Fruit fly (Drosophila melanogaster) whole organism, embryonic: ENCODE results near the gene Cralbp.
A peak's percentile ranks its signal among the peaks of the same experiment; 100 is the strongest.

Experiments used
- Atf3 ChIP-seq: fragments of 200-800 bp; sonication (Bioruptor generic); optimal IDR thresholded peaks from 3 replicates; lab custom pipeline; 2016; ENCODE audit warnings: missing biosample characterization, missing genetic modification characterization
- Blimp-1 ChIP-seq: fragments of 200-800 bp; sonication (Bioruptor generic); optimal IDR thresholded peaks from 3 replicates; lab custom pipeline; 2018; ENCODE audit warnings: missing biosample characterization, missing genetic modification characterization, mild to moderate bottlenecking, moderate library complexity, missing genetic modification reagents
- CG10565 ChIP-seq: fragments of 200-800 bp; sonication (Bioruptor generic); optimal IDR thresholded peaks from 3 replicates; lab custom pipeline; 2016; ENCODE audit warnings: missing biosample characterization, mild to moderate bottlenecking, missing genetic modification characterization
- CG12104 ChIP-seq: fragments of 200-800 bp; sonication (Bioruptor generic); optimal IDR thresholded peaks from 3 replicates; lab custom pipeline; 2016; ENCODE audit warnings: missing biosample characterization, missing genetic modification characterization
- CG12659 ChIP-seq: fragments of 200-800 bp; sonication (Bioruptor generic); optimal IDR thresholded peaks from 3 replicates; lab custom pipeline; 2017; ENCODE audit warnings: mild to moderate bottlenecking, missing biosample characterization, missing genetic modification reagents, missing genetic modification characterization
- CG12769 ChIP-seq: fragments of 200-800 bp; sonication (Bioruptor generic); optimal IDR thresholded peaks from 2 replicates; lab custom pipeline; 2019; ENCODE audit warnings: missing biosample characterization, mild to moderate bottlenecking, missing genetic modification characterization, moderate library complexity
- CG13287 ChIP-seq: fragments of 200-800 bp; sonication (Bioruptor generic); IDR thresholded peaks from 2 replicates; pipeline ENCODE4 v1.3.6; 2022; ENCODE audit warnings: missing biosample characterization, missing genetic modification characterization; ENCODE audit not compliant: partially characterized antibody
- CG16779 ChIP-seq: fragments of 200-800 bp; sonication (Bioruptor generic); IDR thresholded peaks from 2 replicates; pipeline ENCODE4 v1.3.6; 2022; ENCODE audit warnings: missing biosample characterization, missing genetic modification characterization
- CG16863 ChIP-seq: fragments of 200-800 bp; sonication (Bioruptor generic); optimal IDR thresholded peaks from 3 replicates; lab custom pipeline; 2016; ENCODE audit warnings: missing biosample characterization, missing genetic modification characterization
- CG18599 ChIP-seq: fragments of 200-800 bp; sonication (Bioruptor generic); optimal IDR thresholded peaks from 3 replicates; lab custom pipeline; 2017; ENCODE audit warnings: missing biosample characterization, missing genetic modification characterization, mild to moderate bottlenecking, moderate library complexity, missing genetic modification reagents
- CG2129 ChIP-seq: fragments of 200-800 bp; sonication (Bioruptor generic); IDR thresholded peaks from 2 replicates; pipeline ENCODE4 v1.3.6; 2022; ENCODE audit warnings: missing biosample characterization, missing genetic modification characterization; ENCODE audit not compliant: partially characterized antibody
- CG31441 ChIP-seq: fragments of 200-800 bp; sonication (Bioruptor generic); IDR thresholded peaks from 2 replicates; pipeline ENCODE4 v1.3.6; 2022; ENCODE audit warnings: missing biosample characterization, missing genetic modification characterization
- CG33557 ChIP-seq: fragments of 200-800 bp; sonication (Bioruptor generic); optimal IDR thresholded peaks from 2 replicates; lab custom pipeline; 2019; ENCODE audit warnings: missing biosample characterization, mild to moderate bottlenecking, missing genetic modification characterization, moderate library complexity
- CG34224 ChIP-seq: fragments of 200-800 bp; sonication (Bioruptor generic); IDR thresholded peaks from 3 replicates; pipeline ENCODE4 v1.3.6; 2022; ENCODE audit warnings: missing biosample characterization, missing genetic modification characterization; ENCODE audit not compliant: partially characterized antibody
- CG4820 ChIP-seq: fragments of 200-800 bp; sonication (Bioruptor generic); optimal IDR thresholded peaks from 3 replicates; lab custom pipeline; 2016; ENCODE audit warnings: missing biosample characterization, missing genetic modification characterization
- CG7357 ChIP-seq: fragments of 200-800 bp; sonication (Bioruptor generic); IDR thresholded peaks from 3 replicates; pipeline ENCODE4 v1.3.6; 2022; ENCODE audit warnings: missing biosample characterization, missing genetic modification characterization
- CG7963 ChIP-seq: fragments of 200-800 bp; sonication (Bioruptor generic); IDR thresholded peaks from 3 replicates; pipeline ENCODE4 v1.3.6; 2022; ENCODE audit warnings: missing biosample characterization, missing genetic modification characterization; ENCODE audit not compliant: partially characterized antibody
- D ChIP-seq, 2 experiments: fragments of 200-800 bp in 1 of 2; fragments of >200 bp in 1 of 2; sonication (Bioruptor generic) in 1 of 2; optimal IDR thresholded peaks; 2 replicates in 1 of 2; 3 replicates in 1 of 2; lab custom pipeline; 2017; ENCODE audit warnings: mild to moderate bottlenecking in 1 of 2, missing biosample characterization in 1 of 2, missing genetic modification characterization in 1 of 2, missing genetic modification reagents in 1 of 2
- Dref ChIP-seq: fragments of 200-800 bp; sonication (Bioruptor generic); IDR thresholded peaks from 2 replicates; pipeline ENCODE4 v1.3.6; 2022; ENCODE audit warnings: missing biosample characterization, missing genetic modification characterization
- Eip74EF ChIP-seq, 2 experiments: fragments of 200-800 bp in 1 of 2; fragments of >200 bp in 1 of 2; sonication (Bioruptor generic) in 1 of 2; optimal IDR thresholded peaks; 2 replicates each; lab custom pipeline; 2017 to 2019; ENCODE audit warnings: missing biosample characterization in 2 of 2, missing genetic modification characterization in 2 of 2, mild to moderate bottlenecking in 1 of 2, moderate library complexity in 1 of 2
- Mes4 ChIP-seq: fragments of 200-800 bp; sonication (Bioruptor generic); optimal IDR thresholded peaks from 2 replicates; lab custom pipeline; 2016; ENCODE audit warnings: missing biosample characterization, missing genetic modification characterization
- Oli ChIP-seq: fragments of 200-800 bp; sonication (Bioruptor generic); optimal IDR thresholded peaks from 2 replicates; lab custom pipeline; 2018; ENCODE audit warnings: missing biosample characterization, mild to moderate bottlenecking, missing genetic modification characterization, moderate library complexity
- Optix ChIP-seq: fragments of 200-800 bp; sonication (Bioruptor generic); IDR thresholded peaks from 3 replicates; pipeline ENCODE4 v1.3.6; 2022; ENCODE audit warnings: missing biosample characterization, missing genetic modification characterization
- Poxn ChIP-seq: fragments of 200-800 bp; sonication (Bioruptor generic); IDR thresholded peaks from 2 replicates; pipeline ENCODE4 v1.3.6; 2022; ENCODE audit warnings: missing biosample characterization, missing genetic modification characterization
- Ptx1 ChIP-seq: fragments of 200-800 bp; sonication (Bioruptor generic); IDR thresholded peaks from 2 replicates; pipeline ENCODE4 v1.3.6; 2022; ENCODE audit warnings: missing biosample characterization, missing genetic modification characterization
- Rfx ChIP-seq: fragments of 200-800 bp; sonication (Bioruptor generic); IDR thresholded peaks from 2 replicates; pipeline ENCODE4 v1.3.6; 2022; ENCODE audit warnings: missing biosample characterization, missing genetic modification characterization
- Sox100B ChIP-seq: fragments of 200-800 bp; sonication (Bioruptor generic); optimal IDR thresholded peaks from 3 replicates; lab custom pipeline; 2018; ENCODE audit warnings: missing biosample characterization, mild to moderate bottlenecking, missing genetic modification characterization
- Taf1 ChIP-seq: fragments of 200-800 bp; sonication (Bioruptor generic); IDR thresholded peaks from 2 replicates; pipeline ENCODE4 v1.3.6; 2022; ENCODE audit warnings: missing biosample characterization, missing genetic modification characterization
- Xrp1 ChIP-seq: fragments of 200-800 bp; sonication (Bioruptor generic); IDR thresholded peaks from 2 replicates; pipeline ENCODE4 v1.3.6; 2022; ENCODE audit warnings: missing biosample characterization, missing genetic modification characterization
- ara ChIP-seq: fragments of 200-800 bp; sonication (Bioruptor generic); IDR thresholded peaks from 2 replicates; pipeline ENCODE4 v1.3.6; 2022; ENCODE audit warnings: missing biosample characterization, missing genetic modification characterization
- br ChIP-seq: fragments of >200 bp; optimal IDR thresholded peaks from 2 replicates; lab custom pipeline; 2017
- caup ChIP-seq: fragments of 200-800 bp; sonication (Bioruptor generic); optimal IDR thresholded peaks from 3 replicates; lab custom pipeline; 2017; ENCODE audit warnings: missing biosample characterization, mild to moderate bottlenecking, missing genetic modification characterization, moderate library complexity; ENCODE audit not compliant: severe bottlenecking
- crp ChIP-seq, 2 experiments: fragments of 200-800 bp; sonication (Bioruptor generic); optimal IDR thresholded peaks; 2 replicates in 1 of 2; 3 replicates in 1 of 2; lab custom pipeline; 2017; ENCODE audit warnings: missing biosample characterization in 2 of 2, missing genetic modification characterization in 2 of 2, mild to moderate bottlenecking in 1 of 2, moderate library complexity in 1 of 2
- cwo ChIP-seq: fragments of 200-800 bp; sonication (Bioruptor generic); optimal IDR thresholded peaks from 3 replicates; lab custom pipeline; 2017; ENCODE audit warnings: missing biosample characterization, missing genetic modification characterization, mild to moderate bottlenecking, moderate library complexity, missing genetic modification reagents
- esg ChIP-seq: fragments of 200-800 bp; sonication (Bioruptor generic); conservative IDR thresholded peaks from 2 replicates; pipeline ENCODE4 v1.3.6; 2022; ENCODE audit warnings: missing biosample characterization, missing genetic modification characterization
- eve ChIP-seq, 2 experiments: fragments of >200 bp; optimal IDR thresholded peaks; 2 replicates each; lab custom pipeline; 2017; ENCODE audit warnings: missing biosample characterization in 2 of 2, missing genetic modification characterization in 2 of 2
- fd96Cb ChIP-seq: fragments of 200-800 bp; sonication (Bioruptor generic); optimal IDR thresholded peaks from 2 replicates; lab custom pipeline; 2018; ENCODE audit warnings: missing biosample characterization, mild to moderate bottlenecking, missing genetic modification characterization, moderate library complexity
- hb ChIP-seq: fragments of 200-800 bp; sonication (Bioruptor generic); IDR thresholded peaks from 3 replicates; pipeline ENCODE4 v1.3.6; 2022; ENCODE audit warnings: missing biosample characterization, missing genetic modification characterization; ENCODE audit not compliant: partially characterized antibody
- maf-S ChIP-seq: fragments of 200-800 bp; sonication (Bioruptor generic); optimal IDR thresholded peaks from 2 replicates; lab custom pipeline; 2016; ENCODE audit warnings: missing biosample characterization, missing genetic modification characterization
- odd ChIP-seq: fragments of 200-800 bp; sonication (Bioruptor generic); optimal IDR thresholded peaks from 2 replicates; lab custom pipeline; 2017; ENCODE audit warnings: missing biosample characterization, mild to moderate bottlenecking, missing genetic modification characterization
- phol ChIP-seq: fragments of 200-800 bp; sonication (Bioruptor generic); optimal IDR thresholded peaks from 3 replicates; lab custom pipeline; 2018; ENCODE audit warnings: missing biosample characterization, mild to moderate bottlenecking, missing genetic modification characterization, moderate library complexity
- pita ChIP-seq: fragments of 200-800 bp; sonication (Bioruptor generic); optimal IDR thresholded peaks from 2 replicates; lab custom pipeline; 2017; ENCODE audit warnings: missing biosample characterization, mild to moderate bottlenecking, missing genetic modification characterization
- prd ChIP-seq, 3 experiments: fragments of >200 bp in 2 of 3; fragments of 200-800 bp in 1 of 3; sonication (Bioruptor generic) in 1 of 3; optimal IDR thresholded peaks in 2 of 3; IDR thresholded peaks in 1 of 3; 2 replicates in 2 of 3; 3 replicates in 1 of 3; pipeline versions ENCODE4 v1.3.6 to Lab custom; 2017 to 2022; ENCODE audit warnings: missing biosample characterization in 1 of 3, missing genetic modification characterization in 1 of 3
- shn ChIP-seq: fragments of 200-800 bp; sonication (Bioruptor generic); optimal IDR thresholded peaks from 3 replicates; lab custom pipeline; 2016; ENCODE audit warnings: missing biosample characterization, missing genetic modification characterization
- slp2 ChIP-seq: fragments of 200-800 bp; sonication (Bioruptor generic); optimal IDR thresholded peaks from 2 replicates; lab custom pipeline; 2016; ENCODE audit warnings: missing biosample characterization, missing genetic modification characterization
- sna ChIP-seq: fragments of 200-800 bp; sonication (Bioruptor generic); IDR thresholded peaks from 2 replicates; pipeline ENCODE4 v1.3.6; 2022; ENCODE audit warnings: missing biosample characterization, missing genetic modification characterization; ENCODE audit not compliant: partially characterized antibody
- zen2 ChIP-seq: fragments of 200-800 bp; sonication (Bioruptor generic); IDR thresholded peaks from 3 replicates; pipeline ENCODE4 v1.3.6; 2022; ENCODE audit warnings: missing biosample characterization, missing genetic modification characterization; ENCODE audit not compliant: partially characterized antibody

The Cralbp gene

DNA sequence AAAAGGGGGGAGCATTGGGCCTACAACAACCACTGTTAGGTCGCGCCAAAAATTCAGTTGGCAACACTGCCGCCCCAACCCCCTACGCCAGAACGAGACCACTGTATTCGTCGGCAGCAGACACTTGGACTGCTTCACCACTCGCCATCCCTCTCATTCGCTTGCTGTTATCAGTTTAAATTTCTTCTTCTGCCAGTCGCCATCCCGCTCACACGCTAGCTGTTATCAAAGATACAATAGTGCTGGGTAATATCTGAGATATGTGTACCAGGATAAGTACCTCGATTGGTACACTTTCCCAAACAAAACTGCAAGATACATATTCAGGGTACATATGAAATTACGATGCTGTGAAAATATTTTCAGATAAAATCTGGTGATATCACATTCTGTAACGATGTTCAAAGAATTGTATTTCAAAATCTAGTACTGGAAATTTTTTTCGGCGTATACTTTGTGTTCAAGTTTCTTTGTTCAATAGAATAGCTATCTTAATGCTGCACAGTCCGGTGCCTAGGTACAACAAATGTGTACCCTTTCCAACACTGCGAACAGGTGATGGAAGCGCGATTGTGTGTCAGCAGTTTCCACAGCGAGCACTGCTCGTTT, 15.6 kb downstream of the Cralbp start (continued):
- TF ChIP-seq crp (GFP tag; optimal IDR thresholded peaks at IDR 0.05; lab: Kevin White, UChicago) (peak in 1 of 2 experiments; percentile 76), Xrp1 (GFP tag; lab: Robert Waterston, UW) (peak; percentile 82), hb (no peak), CG2129 (GFP tag; lab: Robert Waterston, UW) (no peak), Optix (no peak), zen2 (GFP tag; lab: Robert Waterston, UW) (no peak), esg (peak; percentile 81), br (lab: Kevin White, UChicago) (no peak), CG4820 (peak; percentile 73), caup (peak; percentile 88), ara (GFP tag; lab: Robert Waterston, UW) (no peak; the same call in 1 of the 2 replicates), CG31441 (GFP tag; lab: Robert Waterston, UW) (no peak; the same call in none of the 2 replicates), Ptx1 (GFP tag; lab: Robert Waterston, UW) (peak; percentile 69), Blimp-1 (GFP tag; lab: Kevin White, UChicago) (no peak), cwo (peak; percentile 76), eve (GFP tag; optimal IDR thresholded peaks at IDR 0.05; lab: Kevin White, UChicago) (no peak), maf-S (GFP tag; lab: Kevin White, UChicago) (peak; percentile 83), odd (GFP tag; lab: Kevin White, UChicago) (no peak), Taf1 (GFP tag; lab: Robert Waterston, UW) (peak; percentile 41; the same call in 1 of the 2 replicates), CG7963 (GFP tag; lab: Robert Waterston, UW) (no peak), CG13287 (peak; percentile 17; the same call in 1 of the 2 replicates), Rfx (GFP tag; lab: Robert Waterston, UW) (peak; percentile 69), CG16863 (GFP tag; lab: Kevin White, UChicago) (peak; percentile 81), CG7357 (peak; percentile 33; the same call in 1 of the 3 replicates), sna (no peak), Sox100B (GFP tag; lab: Kevin White, UChicago) (no peak), D (optimal IDR thresholded peaks at IDR 0.05; lab: Kevin White, UChicago) (no peak), D (GFP tag; optimal IDR thresholded peaks at IDR 0.05; lab: Kevin White, UChicago) (peak; percentile 74), CG10565 (GFP tag; lab: Kevin White, UChicago) (peak; percentile 65), Oli (tag; lab: Kevin White, UChicago) (peak; percentile 87), Eip74EF (GFP tag; optimal IDR thresholded peaks at IDR 0.05; lab: Kevin White, UChicago) (peak in 1 of 2 experiments; percentile 82), pita (no peak), CG33557 (GFP tag; lab: Kevin White, UChicago) (peak; percentile 86), shn (GFP tag; lab: Kevin White, UChicago) (peak; percentile 91), phol (tag; lab: Kevin White, UChicago) (peak; percentile 87), slp2 (GFP tag; lab: Kevin White, UChicago) (peak; percentile 82), Poxn (GFP tag; lab: Robert Waterston, UW) (no peak; the same call in 1 of the 2 replicates), prd (optimal IDR thresholded peaks at IDR 0.05; lab: Kevin White, UChicago) (no peak), prd (GFP tag; IDR thresholded peaks at IDR 0.05; lab: Robert Waterston, UW) (peak; percentile 80), Atf3 (GFP tag; lab: Kevin White, UChicago) (peak; percentile 50), CG16779 (GFP tag; lab: Robert Waterston, UW) (0 out of 2 replicates have a peak, but pooled peaks have one; percentile 7), Dref (0 out of 2 replicates have a peak, but pooled peaks have one; percentile 24), fd96Cb (peak; percentile 81), CG34224 (no peak; the same call in 2 of the 3 replicates), Mes4 (GFP tag; lab: Kevin White, UChicago) (peak; percentile 75), CG12104 (peak; percentile 84), CG12659 (peak; percentile 93), CG12769 (tag; lab: Kevin White, UChicago) (peak; percentile 93), CG18599 (GFP tag; lab: Kevin White, UChicago) (no peak)
